Fruit fly (Drosophila melanogaster) whole organism, embryonic: ENCODE measurements around the gene CG6465.

Experiments used
- Bgb ChIP-seq: fragments of 200-800 bp; sonication (Bioruptor generic); IDR thresholded peaks from 2 replicates; pipeline ENCODE4 v1.3.6; 2022; ENCODE audit warnings: missing biosample characterization, missing genetic modification characterization; ENCODE audit not compliant: partially characterized antibody
- Blimp-1 ChIP-seq: fragments of 200-800 bp; sonication (Bioruptor generic); optimal IDR thresholded peaks from 3 replicates; lab custom pipeline; 2018; ENCODE audit warnings: missing biosample characterization, missing genetic modification characterization, mild to moderate bottlenecking, moderate library complexity, missing genetic modification reagents
- Bteb2 ChIP-seq: fragments of 200-800 bp; sonication (Bioruptor generic); optimal IDR thresholded peaks from 2 replicates; lab custom pipeline; 2016; ENCODE audit warnings: missing biosample characterization, missing genetic modification characterization
- CG11695 ChIP-seq: fragments of 200-800 bp; sonication (Bioruptor generic); IDR thresholded peaks from 3 replicates; pipeline ENCODE4 v1.3.6; 2022; ENCODE audit warnings: missing biosample characterization, missing genetic modification characterization
- CG11696 ChIP-seq: fragments of 200-800 bp; sonication (Bioruptor generic); IDR thresholded peaks from 2 replicates; pipeline ENCODE4 v1.3.6; 2022; ENCODE audit warnings: missing biosample characterization, missing genetic modification characterization
- CG13296 ChIP-seq: fragments of 200-800 bp; sonication (Bioruptor generic); optimal IDR thresholded peaks from 3 replicates; lab custom pipeline; 2018; ENCODE audit warnings: missing biosample characterization, mild to moderate bottlenecking, missing genetic modification characterization
- CG15696 ChIP-seq: fragments of 200-800 bp; sonication (Bioruptor generic); optimal IDR thresholded peaks from 2 replicates; lab custom pipeline; 2019; ENCODE audit warnings: missing biosample characterization, mild to moderate bottlenecking, missing genetic modification characterization, moderate library complexity
- CG17328 ChIP-seq: fragments of 200-800 bp; sonication (Bioruptor generic); IDR thresholded peaks from 2 replicates; pipeline ENCODE4 v1.3.6; 2022; ENCODE audit warnings: missing biosample characterization, missing genetic modification characterization
- CG17568 ChIP-seq: fragments of 200-800 bp; sonication (Bioruptor generic); optimal IDR thresholded peaks from 2 replicates; lab custom pipeline; 2018; ENCODE audit warnings: missing biosample characterization, mild to moderate bottlenecking, missing genetic modification characterization, moderate library complexity
- CG17829 ChIP-seq: fragments of 200-800 bp; optimal IDR thresholded peaks from 2 replicates; lab custom pipeline; 2019; ENCODE audit warnings: missing biosample characterization, mild to moderate bottlenecking, missing genetic modification characterization, moderate library complexity
- CG1832 ChIP-seq: fragments of 200-800 bp; sonication (Bioruptor generic); optimal IDR thresholded peaks from 2 replicates; lab custom pipeline; 2017; ENCODE audit warnings: missing biosample characterization, mild to moderate bottlenecking, missing genetic modification characterization, inconsistent platforms
- CG2875 ChIP-seq: fragments of 200-800 bp; sonication (Bioruptor generic); optimal IDR thresholded peaks from 2 replicates; lab custom pipeline; 2017; ENCODE audit warnings: missing biosample characterization, mild to moderate bottlenecking, missing genetic modification characterization, missing genetic modification reagents
- CG31365 ChIP-seq: fragments of 200-800 bp; sonication (Bioruptor generic); optimal IDR thresholded peaks from 2 replicates; lab custom pipeline; 2018; ENCODE audit warnings: missing biosample characterization, mild to moderate bottlenecking, missing genetic modification characterization
- CG3163 ChIP-seq: fragments of 200-800 bp; sonication (Bioruptor generic); optimal IDR thresholded peaks from 3 replicates; lab custom pipeline; 2016; ENCODE audit warnings: missing biosample characterization, missing genetic modification characterization
- CG33557 ChIP-seq: fragments of 200-800 bp; sonication (Bioruptor generic); optimal IDR thresholded peaks from 2 replicates; lab custom pipeline; 2019; ENCODE audit warnings: missing biosample characterization, mild to moderate bottlenecking, missing genetic modification characterization, moderate library complexity
- CG6254 ChIP-seq: fragments of 200-800 bp; sonication (Bioruptor generic); optimal IDR thresholded peaks from 3 replicates; lab custom pipeline; 2017; ENCODE audit warnings: mild to moderate bottlenecking, missing biosample characterization, missing genetic modification reagents, missing genetic modification characterization
- CG6654 ChIP-seq: fragments of 200-800 bp; sonication (Bioruptor generic); optimal IDR thresholded peaks from 2 replicates; lab custom pipeline; 2017; ENCODE audit warnings: missing biosample characterization, mild to moderate bottlenecking, missing genetic modification characterization
- CG7928 ChIP-seq: fragments of 200-800 bp; sonication (Bioruptor generic); optimal IDR thresholded peaks from 2 replicates; lab custom pipeline; 2017; ENCODE audit warnings: missing biosample characterization, mild to moderate bottlenecking, missing genetic modification characterization
- CG7963 ChIP-seq: fragments of 200-800 bp; sonication (Bioruptor generic); IDR thresholded peaks from 3 replicates; pipeline ENCODE4 v1.3.6; 2022; ENCODE audit warnings: missing biosample characterization, missing genetic modification characterization; ENCODE audit not compliant: partially characterized antibody
- D19A ChIP-seq: fragments of 200-800 bp; optimal IDR thresholded peaks from 3 replicates; lab custom pipeline; 2019; ENCODE audit warnings: missing biosample characterization, mild to moderate bottlenecking, missing genetic modification characterization, moderate library complexity
- ERR ChIP-seq: fragments of 200-800 bp; sonication (Bioruptor generic); optimal IDR thresholded peaks from 2 replicates; lab custom pipeline; 2016; ENCODE audit warnings: missing biosample characterization, missing genetic modification characterization
- Gug ChIP-seq: fragments of 200-800 bp; sonication (Bioruptor generic); IDR thresholded peaks from 4 replicates; pipeline ENCODE4 v1.3.6; 2022; ENCODE audit warnings: missing biosample characterization, missing genetic modification characterization
- Hand ChIP-seq: fragments of 200-800 bp; sonication (Bioruptor generic); optimal IDR thresholded peaks from 2 replicates; lab custom pipeline; 2017; ENCODE audit warnings: mild to moderate bottlenecking, missing biosample characterization, missing genetic modification reagents, missing genetic modification characterization
- Hr3 ChIP-seq: fragments of 200-800 bp; sonication (Bioruptor generic); optimal IDR thresholded peaks from 3 replicates; lab custom pipeline; 2016; ENCODE audit warnings: missing biosample characterization, missing genetic modification characterization
- Hr78 ChIP-seq, 2 experiments: fragments of 200-800 bp in 1 of 2; fragments of >200 bp in 1 of 2; sonication (Bioruptor generic) in 1 of 2; optimal IDR thresholded peaks; 2 replicates each; lab custom pipeline; 2017 to 2019; ENCODE audit warnings: missing biosample characterization in 2 of 2, missing genetic modification characterization in 2 of 2, mild to moderate bottlenecking in 1 of 2, moderate library complexity in 1 of 2
- NC2α ChIP-seq: fragments of 200-800 bp; sonication (Bioruptor generic); optimal IDR thresholded peaks from 2 replicates; lab custom pipeline; 2016; ENCODE audit warnings: missing biosample characterization, missing genetic modification characterization
- Oli ChIP-seq: fragments of 200-800 bp; sonication (Bioruptor generic); optimal IDR thresholded peaks from 2 replicates; lab custom pipeline; 2018; ENCODE audit warnings: missing biosample characterization, mild to moderate bottlenecking, missing genetic modification characterization, moderate library complexity
- Opbp ChIP-seq: fragments of 200-800 bp; sonication (Bioruptor generic); IDR thresholded peaks from 3 replicates; pipeline ENCODE4 v1.3.6; 2022; ENCODE audit warnings: missing biosample characterization, missing genetic modification characterization; ENCODE audit not compliant: partially characterized antibody
- Poxn ChIP-seq: fragments of 200-800 bp; sonication (Bioruptor generic); IDR thresholded peaks from 2 replicates; pipeline ENCODE4 v1.3.6; 2022; ENCODE audit warnings: missing biosample characterization, missing genetic modification characterization
- Ravus ChIP-seq: fragments of 200-800 bp; sonication (Bioruptor generic); IDR thresholded peaks from 2 replicates; pipeline ENCODE4 v1.3.6; 2022; ENCODE audit warnings: missing biosample characterization, missing genetic modification characterization
- Scr ChIP-seq: fragments of 200-800 bp; sonication (Bioruptor generic); IDR thresholded peaks from 2 replicates; pipeline ENCODE4 v1.3.6; 2022; ENCODE audit warnings: missing biosample characterization, missing genetic modification characterization; ENCODE audit not compliant: partially characterized antibody
- Sry-β ChIP-seq: fragments of 200-800 bp; sonication (Bioruptor generic); optimal IDR thresholded peaks from 2 replicates; lab custom pipeline; 2018; ENCODE audit warnings: missing biosample characterization, mild to moderate bottlenecking, missing genetic modification characterization, moderate library complexity
- caup ChIP-seq: fragments of 200-800 bp; sonication (Bioruptor generic); optimal IDR thresholded peaks from 3 replicates; lab custom pipeline; 2017; ENCODE audit warnings: missing biosample characterization, mild to moderate bottlenecking, missing genetic modification characterization, moderate library complexity; ENCODE audit not compliant: severe bottlenecking
- ci ChIP-seq: fragments of 200-800 bp; sonication (Bioruptor generic); IDR thresholded peaks from 3 replicates; pipeline ENCODE4 v1.3.6; 2022; ENCODE audit warnings: missing biosample characterization, missing genetic modification characterization
- corto ChIP-seq: fragments of 200-800 bp; sonication (Bioruptor generic); optimal IDR thresholded peaks from 2 replicates; lab custom pipeline; 2016; ENCODE audit warnings: missing biosample characterization, mild to moderate bottlenecking, missing genetic modification characterization, moderate library complexity
- fd64A ChIP-seq: fragments of 200-800 bp; sonication (Bioruptor generic); optimal IDR thresholded peaks from 3 replicates; lab custom pipeline; 2018; ENCODE audit warnings: missing biosample characterization, mild to moderate bottlenecking, missing genetic modification characterization
- fu2 ChIP-seq: fragments of 200-800 bp; sonication (Bioruptor generic); optimal IDR thresholded peaks from 2 replicates; lab custom pipeline; 2016; ENCODE audit warnings: missing biosample characterization, missing genetic modification characterization
- lola ChIP-seq, 3 experiments: fragments of >200 bp in 2 of 3; fragments of 200-800 bp in 1 of 3; sonication (Bioruptor generic) in 1 of 3; optimal IDR thresholded peaks; 2 replicates each; lab custom pipeline; 2017 to 2019; ENCODE audit warnings: missing biosample characterization in 3 of 3, missing genetic modification characterization in 3 of 3, mild to moderate bottlenecking in 1 of 3, moderate library complexity in 1 of 3
- nom ChIP-seq: fragments of 200-800 bp; sonication (Bioruptor generic); optimal IDR thresholded peaks from 2 replicates; lab custom pipeline; 2017; ENCODE audit warnings: missing biosample characterization, missing genetic modification characterization, mild to moderate bottlenecking, moderate library complexity, missing genetic modification reagents
- peb ChIP-seq: fragments of 200-800 bp; sonication (Bioruptor generic); IDR thresholded peaks from 2 replicates; pipeline ENCODE4 v1.3.6; 2022; ENCODE audit warnings: missing biosample characterization, missing genetic modification characterization
- phol ChIP-seq: fragments of 200-800 bp; sonication (Bioruptor generic); optimal IDR thresholded peaks from 3 replicates; lab custom pipeline; 2018; ENCODE audit warnings: missing biosample characterization, mild to moderate bottlenecking, missing genetic modification characterization, moderate library complexity
- pzg ChIP-seq: fragments of 200-800 bp; sonication (Bioruptor generic); optimal IDR thresholded peaks from 3 replicates; lab custom pipeline; 2018; ENCODE audit warnings: missing biosample characterization, mild to moderate bottlenecking, missing genetic modification characterization, moderate library complexity
- ranshi ChIP-seq: fragments of 200-800 bp; sonication (Bioruptor generic); IDR thresholded peaks from 2 replicates; pipeline ENCODE4 v1.3.6; 2022; ENCODE audit warnings: missing biosample characterization, missing genetic modification characterization
- repo ChIP-seq: fragments of 200-800 bp; sonication (Bioruptor generic); optimal IDR thresholded peaks from 2 replicates; lab custom pipeline; 2016; ENCODE audit warnings: missing biosample characterization, missing genetic modification characterization
- row ChIP-seq: fragments of 200-800 bp; sonication (Bioruptor generic); IDR thresholded peaks from 3 replicates; pipeline ENCODE4 v1.3.6; 2022; ENCODE audit warnings: missing biosample characterization, missing genetic modification characterization
- seq ChIP-seq: fragments of 200-800 bp; sonication (Bioruptor generic); IDR thresholded peaks from 2 replicates; pipeline ENCODE4 v1.3.6; 2022; ENCODE audit warnings: missing biosample characterization, missing genetic modification characterization
- slbo ChIP-seq: fragments of 200-800 bp; sonication (Bioruptor generic); IDR thresholded peaks from 2 replicates; pipeline ENCODE4 v1.3.6; 2022; ENCODE audit warnings: missing biosample characterization, missing genetic modification characterization
- sqz ChIP-seq: fragments of 200-800 bp; sonication (Bioruptor generic); optimal IDR thresholded peaks from 3 replicates; lab custom pipeline; 2018; ENCODE audit warnings: missing biosample characterization, mild to moderate bottlenecking, missing genetic modification characterization
- toy ChIP-seq: fragments of 200-800 bp; sonication (Bioruptor generic); IDR thresholded peaks from 2 replicates; pipeline ENCODE4 v1.3.6; 2022; ENCODE audit warnings: missing biosample characterization, missing genetic modification characterization
- unc-4 ChIP-seq: fragments of 200-800 bp; sonication (Bioruptor generic); IDR thresholded peaks from 2 replicates; pipeline ENCODE4 v1.3.6; 2022; ENCODE audit warnings: missing biosample characterization, missing genetic modification characterization; ENCODE audit not compliant: partially characterized antibody

The CG6465 gene

DNA sequence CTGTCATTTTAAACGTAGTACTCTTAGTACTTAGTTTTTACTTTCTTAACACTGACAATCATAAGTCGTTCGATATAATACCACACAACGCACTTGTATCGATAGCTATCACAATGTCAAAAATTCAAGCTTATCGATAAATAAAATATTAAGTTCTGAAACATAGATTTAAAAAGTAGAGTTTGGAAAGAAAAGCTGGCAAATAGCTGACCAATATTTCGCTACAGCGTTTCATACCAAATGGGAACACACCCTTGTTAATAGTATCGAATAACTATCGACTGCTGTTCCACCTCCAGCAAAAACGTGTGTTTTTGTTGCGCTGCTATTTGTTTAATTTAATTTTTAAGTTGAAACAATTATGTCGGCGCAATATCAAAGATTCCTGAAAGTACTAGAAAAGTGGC, 19.3 kb upstream of the CG6465 start, which contains the start of the genes pug, CG14683 and CG46459 (continued):
- TF ChIP-seq Oli: no peak
- no peak for TF ChIP-seq CG17568 (GFP tag; lab: Kevin White, UChicago)
- TF ChIP-seq Ravus (GFP tag; lab: Robert Waterston, UW): no peak
- TF ChIP-seq CG17328 (GFP tag; lab: Robert Waterston, UW): no peak
- TF ChIP-seq fu2 (GFP tag; lab: Kevin White, UChicago): peak; percentile 11
- TF ChIP-seq CG7928: no peak
- TF ChIP-seq lola (GFP tag; optimal IDR thresholded peaks at IDR 0.05; lab: Kevin White, UChicago): peak in 1 of 3 experiments; percentile 26
- TF ChIP-seq nom (GFP tag; lab: Kevin White, UChicago): no peak
- no peak for TF ChIP-seq CG6254 (GFP tag; lab: Kevin White, UChicago)
- no peak for TF ChIP-seq CG1832 (GFP tag; lab: Kevin White, UChicago)
- peak; percentile 98 for TF ChIP-seq Scr (GFP tag; lab: Robert Waterston, UW)
- TF ChIP-seq Blimp-1 (GFP tag; lab: Kevin White, UChicago): no peak
- no peak for TF ChIP-seq Hr78 (GFP tag; optimal IDR thresholded peaks at IDR 0.05; lab: Kevin White, UChicago)
- no peak for TF ChIP-seq toy
- no peak for TF ChIP-seq ci (GFP tag; lab: Robert Waterston, UW)
- no peak for TF ChIP-seq CG6654 (GFP tag; lab: Kevin White, UChicago)
- TF ChIP-seq repo (GFP tag; lab: Kevin White, UChicago): no peak
- TF ChIP-seq ranshi (GFP tag; lab: Robert Waterston, UW): 0 out of 2 replicates have a peak, but pooled peaks have one; percentile 32
- TF ChIP-seq Gug (GFP tag; lab: Robert Waterston, UW): no peak; the same call in 3 of the 4 replicates
- TF ChIP-seq slbo (GFP tag; lab: Robert Waterston, UW): peak; percentile 57
- peak; percentile 15 for TF ChIP-seq Bteb2 (GFP tag; lab: Kevin White, UChicago)
- TF ChIP-seq CG17829 (tag; lab: Kevin White, UChicago): peak; percentile 45
- TF ChIP-seq CG7963 (GFP tag; lab: Robert Waterston, UW): peak; percentile 87
- TF ChIP-seq CG13296 (GFP tag; lab: Kevin White, UChicago): no peak
- TF ChIP-seq seq (GFP tag; lab: Robert Waterston, UW): no peak
- TF ChIP-seq NC2α (GFP tag; lab: Kevin White, UChicago): no peak
- TF ChIP-seq Hand (GFP tag; lab: Kevin White, UChicago): no peak
- TF ChIP-seq pzg: peak; percentile 68
- TF ChIP-seq phol (tag; lab: Kevin White, UChicago): peak; percentile 57
- TF ChIP-seq Bgb: peak; percentile 95
- no peak for TF ChIP-seq CG3163 (GFP tag; lab: Kevin White, UChicago)
- TF ChIP-seq CG11696 (GFP tag; lab: Robert Waterston, UW): no peak
- TF ChIP-seq Opbp: peak; percentile 94
- TF ChIP-seq corto (GFP tag; lab: Kevin White, UChicago): no peak
- TF ChIP-seq fd64A (GFP tag; lab: Kevin White, UChicago): no peak
- TF ChIP-seq Poxn: no peak
- peak; percentile 72 for TF ChIP-seq row (GFP tag; lab: Robert Waterston, UW)
- peak; percentile 1 for TF ChIP-seq D19A (tag; lab: Kevin White, UChicago)
- peak; percentile 43 for TF ChIP-seq caup
- no peak for TF ChIP-seq CG33557 (GFP tag; lab: Kevin White, UChicago)
- no peak for TF ChIP-seq sqz (GFP tag; lab: Kevin White, UChicago)
- peak; percentile 50 for TF ChIP-seq ERR (GFP tag; lab: Kevin White, UChicago)
- peak; percentile 17 for TF ChIP-seq Hr3 (GFP tag; lab: Kevin White, UChicago)
- TF ChIP-seq unc-4 (GFP tag; lab: Robert Waterston, UW): peak; percentile 96
- no peak for TF ChIP-seq CG2875 (GFP tag; lab: Kevin White, UChicago)
- TF ChIP-seq Sry-β (GFP tag; lab: Kevin White, UChicago): no peak
- peak; percentile 2 for TF ChIP-seq CG15696 (tag; lab: Kevin White, UChicago)
- no peak for TF ChIP-seq CG11695 (GFP tag; lab: Robert Waterston, UW)
- TF ChIP-seq peb (GFP tag; lab: Robert Waterston, UW): no peak
- TF ChIP-seq CG31365 (tag; lab: Kevin White, UChicago): no peak
